Worm (Caenorhabditis elegans): ENCODE results near the gene rab-6.2.
A peak's percentile ranks its signal among the peaks of the same experiment; 100 is the strongest.

rab-6.2 gene

ce11 chrX:17221873-17222525 is at the start of gene rab-6.2:
Gene rab-6.2 (plus strand): TSS chrX:17222475.
- TF ChIP-seq nhr-10 (tag; optimal IDR thresholded peaks at IDR 0.05) = no peak
- no peak for TF ChIP-seq lsy-2 (tag; optimal IDR thresholded peaks at IDR 0.05)
- TF ChIP-seq sma-9 (GFP tag; optimal IDR thresholded peaks at IDR 0.05) = no peak
- no peak for TF ChIP-seq sma-9 (tag; optimal IDR thresholded peaks at IDR 0.05)
- TF ChIP-seq egl-27 (tag; optimal IDR thresholded peaks at IDR 0.05) = no peak
- no peak for TF ChIP-seq snpc-4 (tag; optimal IDR thresholded peaks at IDR 0.05)
- no peak for TF ChIP-seq R02D3.7 (tag; optimal IDR thresholded peaks at IDR 0.05)
- peak; percentile 32 for TF ChIP-seq unc-55 (GFP tag; optimal IDR thresholded peaks at IDR 0.05)
- TF ChIP-seq aly-2 (tag; optimal IDR thresholded peaks at IDR 0.05) = no peak
- TF ChIP-seq C34F6.9 (tag; optimal IDR thresholded peaks at IDR 0.05) = peak; percentile 34
- no peak for TF ChIP-seq gmeb-1 (tag; optimal IDR thresholded peaks at IDR 0.05)
- TF ChIP-seq crh-2 (tag; optimal IDR thresholded peaks at IDR 0.05) = peak; percentile 7
- no peak for TF ChIP-seq nhr-237 (tag; optimal IDR thresholded peaks at IDR 0.05)
- no peak for TF ChIP-seq ztf-4 (tag; optimal IDR thresholded peaks at IDR 0.05)

ce11 chrX:17176677-17177076 is 45.6 kb upstream of the rab-6.2 start, which contains the start of gene B0302.4:
Gene B0302.4 (minus strand): TSS chrX:17176777.
- TF ChIP-seq lin-11 (tag; optimal IDR thresholded peaks at IDR 0.05) (no peak), mdl-1 (tag; optimal IDR thresholded peaks at IDR 0.05) (no peak), peb-1 (tag; optimal IDR thresholded peaks at IDR 0.05) (no peak), C34F6.9 (tag; optimal IDR thresholded peaks at IDR 0.05) (no peak), crh-2 (tag; optimal IDR thresholded peaks at IDR 0.05) (no peak), nhr-10 (tag; optimal IDR thresholded peaks at IDR 0.05) (no peak), egl-27 (tag; optimal IDR thresholded peaks at IDR 0.05) (no peak), gmeb-1 (tag; optimal IDR thresholded peaks at IDR 0.05) (no peak), ceh-16 (tag; optimal IDR thresholded peaks at IDR 0.05) (no peak), zag-1 (tag; optimal IDR thresholded peaks at IDR 0.05) (no peak), sma-9 (GFP tag; optimal IDR thresholded peaks at IDR 0.05) (no peak), sma-9 (tag; optimal IDR thresholded peaks at IDR 0.05) (no peak), unc-55 (GFP tag; optimal IDR thresholded peaks at IDR 0.05) (no peak), sem-4 (tag; optimal IDR thresholded peaks at IDR 0.05) (no peak), unc-39 (tag; optimal IDR thresholded peaks at IDR 0.05) (no peak), Y55F3AM.14 (GFP tag; optimal IDR thresholded peaks at IDR 0.05) (no peak), mab-5 (tag; optimal IDR thresholded peaks at IDR 0.05) (no peak), skn-1 (tag; optimal IDR thresholded peaks at IDR 0.05) (no peak), nhr-23 (tag; optimal IDR thresholded peaks at IDR 0.05) (no peak)

- TF ChIP-seq elt-1 (tag; optimal IDR thresholded peaks at IDR 0.05) = no peak
- TF ChIP-seq ztf-1 (GFP tag; conservative IDR thresholded peaks at IDR 0.05) = no peak
- TF ChIP-seq nhr-129 (tag; optimal IDR thresholded peaks at IDR 0.05) = no peak
- TF ChIP-seq zag-1 (tag; optimal IDR thresholded peaks at IDR 0.05) = no peak
- TF ChIP-seq nhr-77 (tag; optimal IDR thresholded peaks at IDR 0.05) = no peak
- no peak for TF ChIP-seq unc-55 (GFP tag; optimal IDR thresholded peaks at IDR 0.05)
- no peak for TF ChIP-seq nhr-11 (tag; optimal IDR thresholded peaks at IDR 0.05)
- no peak for TF ChIP-seq mbf-1 (tag; optimal IDR thresholded peaks at IDR 0.05)
- no peak for TF ChIP-seq ztf-11 (tag; optimal IDR thresholded peaks at IDR 0.05)
- no peak for TF ChIP-seq R02D3.7 (tag; optimal IDR thresholded peaks at IDR 0.05)
- TF ChIP-seq fos-1 (tag; optimal IDR thresholded peaks at IDR 0.05) = no peak
These were observed 44.0 kb upstream of the rab-6.2 start, which contains the start of gene B0302.2 for ce11 chrX:17178239-17178638. Gene B0302.2 (plus strand): TSS chrX:17178539.

ce11 chrX:17180135-17180534 is 42.1 kb upstream of the rab-6.2 start:
- TF ChIP-seq skn-1 (tag; optimal IDR thresholded peaks at IDR 0.05) (no peak), lsy-2 (tag; optimal IDR thresholded peaks at IDR 0.05) (no peak)

DNA sequence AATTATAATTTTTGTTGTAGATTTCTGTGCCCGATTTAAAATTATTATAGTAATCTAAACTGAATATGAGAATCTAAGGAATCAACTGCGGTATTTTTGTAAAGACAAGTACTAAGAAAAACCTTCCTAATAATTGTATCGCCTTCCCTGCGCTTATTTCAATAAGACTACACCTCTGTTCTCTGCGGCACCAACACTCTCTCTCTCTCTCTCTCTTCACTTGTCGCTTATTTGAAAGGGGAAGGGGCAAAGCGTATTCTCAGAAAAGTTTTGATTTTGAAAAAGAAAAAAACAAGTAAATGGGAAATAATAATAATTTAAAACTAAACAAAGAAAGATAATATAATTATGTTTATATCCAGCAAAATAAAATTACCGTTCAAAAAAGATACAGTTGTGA is 41.1 kb upstream of the rab-6.2 start:
- TF ChIP-seq lin-13 (GFP tag; optimal IDR thresholded peaks at IDR 0.05) (peak; percentile 69), unc-55 (GFP tag; optimal IDR thresholded peaks at IDR 0.05) (peak; percentile 90), nhr-129 (tag; optimal IDR thresholded peaks at IDR 0.05) (peak; percentile 87), fos-1 (tag; optimal IDR thresholded peaks at IDR 0.05) (peak; percentile 70), zag-1 (tag; optimal IDR thresholded peaks at IDR 0.05) (peak; percentile 24), nhr-237 (tag; optimal IDR thresholded peaks at IDR 0.05) (peak; percentile 68), Y55F3AM.14 (GFP tag; optimal IDR thresholded peaks at IDR 0.05) (no peak), ceh-82 (tag; optimal IDR thresholded peaks at IDR 0.05) (peak; percentile 50), nhr-21 (tag; optimal IDR thresholded peaks at IDR 0.05) (peak; percentile 66), mbf-1 (tag; optimal IDR thresholded peaks at IDR 0.05) (no peak), nhr-6 (tag; optimal IDR thresholded peaks at IDR 0.05) (peak; percentile 53), lsy-2 (tag; optimal IDR thresholded peaks at IDR 0.05) (peak in 1 of 2 experiments; percentile 71), C34F6.9 (tag; optimal IDR thresholded peaks at IDR 0.05) (peak; percentile 71), egl-27 (tag; optimal IDR thresholded peaks at IDR 0.05) (peak; percentile 56), F13H6.1 (tag; optimal IDR thresholded peaks at IDR 0.05) (peak; percentile 58), lin-39 (tag; optimal IDR thresholded peaks at IDR 0.05) (no peak), peb-1 (tag; optimal IDR thresholded peaks at IDR 0.05) (no peak), R02D3.7 (tag; optimal IDR thresholded peaks at IDR 0.05) (no peak), nhr-12 (tag; optimal IDR thresholded peaks at IDR 0.05) (no peak), nhr-77 (tag; optimal IDR thresholded peaks at IDR 0.05) (peak; percentile 72), crh-2 (tag; optimal IDR thresholded peaks at IDR 0.05) (peak; percentile 70), ztf-4 (tag; optimal IDR thresholded peaks at IDR 0.05) (no peak), sma-3 (GFP tag; optimal IDR thresholded peaks at IDR 0.05) (peak; percentile 45), dmd-4 (tag; optimal IDR thresholded peaks at IDR 0.05) (no peak), gmeb-1 (tag; optimal IDR thresholded peaks at IDR 0.05) (peak; percentile 77), sma-9 (GFP tag; optimal IDR thresholded peaks at IDR 0.05) (peak; percentile 41), sma-9 (tag; optimal IDR thresholded peaks at IDR 0.05) (no peak), mab-5 (tag; optimal IDR thresholded peaks at IDR 0.05) (peak; percentile 72), nhr-11 (tag; optimal IDR thresholded peaks at IDR 0.05) (peak; percentile 16)

All from whole organism, L2 larva.